Worm (Caenorhabditis elegans) whole organism, L1 larva: Measurements from ENCODE around the gene snap-29.

Experiments
- C04F5.9 ChIP-seq: sonication (generic microtip); optimal IDR thresholded peaks from 2 replicates; lab custom pipeline; 2016; ENCODE audit warnings: missing genetic modification characterization, missing compliant biosample characterization
- C16A3.4 ChIP-seq: fragments of 150-350 bp; optimal IDR thresholded peaks from 2 replicates; lab custom pipeline; 2014; ENCODE audit warnings: missing biosample characterization, missing genetic modification characterization
- F16B12.6 ChIP-seq: fragments of 150-350 bp; optimal IDR thresholded peaks from 2 replicates; lab custom pipeline; 2014; ENCODE audit warnings: missing biosample characterization, missing genetic modification characterization
- Y116A8C.19 ChIP-seq: sonication (generic microtip); optimal IDR thresholded peaks from 2 replicates; lab custom pipeline; 2016; ENCODE audit warnings: missing compliant biosample characterization, missing genetic modification characterization, borderline replicate concordance
- aha-1 ChIP-seq: fragments of 150-350 bp; optimal IDR thresholded peaks from 2 replicates; lab custom pipeline; 2014; ENCODE audit warnings: missing biosample characterization, missing genetic modification characterization
- aly-2 ChIP-seq: fragments of 150-350 bp; optimal IDR thresholded peaks from 2 replicates; lab custom pipeline; 2014; ENCODE audit warnings: missing biosample characterization, missing genetic modification characterization
- blmp-1 ChIP-seq: fragments of 150-350 bp; optimal IDR thresholded peaks from 2 replicates; lab custom pipeline; 2014; ENCODE audit warnings: missing biosample characterization, missing genetic modification characterization
- dpl-1 ChIP-seq, 3 experiments: fragments of 150-350 bp in 2 of 3; sonication (generic microtip) in 1 of 3; optimal IDR thresholded peaks; 2 replicates each; lab custom pipeline; 2014 to 2017; ENCODE audit warnings: missing biosample characterization in 3 of 3, missing genetic modification characterization in 3 of 3, missing genetic modification reagents in 3 of 3
- dsc-1 ChIP-seq: sonication (generic microtip); optimal IDR thresholded peaks from 2 replicates; lab custom pipeline; 2016; ENCODE audit warnings: mild to moderate bottlenecking, missing genetic modification characterization, missing compliant biosample characterization
- efl-1 ChIP-seq, 4 experiments: fragments of 150-350 bp; optimal IDR thresholded peaks in 3 of 4; peaks in 1 of 4; 1 replicate in 1 of 4; 2 replicates in 3 of 4; lab custom pipeline; 2014; ENCODE audit warnings: missing biosample characterization in 2 of 4, missing genetic modification characterization in 2 of 4, missing genetic modification reagents in 2 of 4
- egl-27 ChIP-seq, 2 experiments: fragments of 150-350 bp in 1 of 2; sonication (generic microtip); optimal IDR thresholded peaks; 3 replicates each; lab custom pipeline; 2017 to 2018; ENCODE audit warnings: missing biosample characterization in 2 of 2, missing genetic modification characterization in 2 of 2, missing genetic modification reagents in 2 of 2
- ets-5 ChIP-seq: fragments of 200-800 bp; sonication (Bioruptor generic); IDR thresholded peaks from 2 replicates; pipeline ENCODE4 v1.3.6; 2022; ENCODE audit warnings: missing genetic modification characterization, missing compliant biosample characterization
- fkh-8 ChIP-seq: sonication (generic microtip); optimal IDR thresholded peaks from 2 replicates; lab custom pipeline; 2016; ENCODE audit warnings: mild to moderate bottlenecking, missing genetic modification characterization, missing compliant biosample characterization
- fos-1 ChIP-seq: fragments of 150-350 bp; optimal IDR thresholded peaks from 2 replicates; lab custom pipeline; 2014; ENCODE audit warnings: missing biosample characterization, missing genetic modification characterization
- grh-1 ChIP-seq: fragments of 200-800 bp; sonication (Bioruptor generic); IDR thresholded peaks from 2 replicates; pipeline ENCODE4 v1.3.6; 2022; ENCODE audit warnings: missing genetic modification reagents, missing genetic modification characterization, missing compliant biosample characterization
- hlh-17 ChIP-seq: fragments of 200-800 bp; sonication (Bioruptor generic); optimal IDR thresholded peaks from 2 replicates; lab custom pipeline; 2018; ENCODE audit warnings: missing genetic modification characterization, mild to moderate bottlenecking, missing compliant biosample characterization, moderate library complexity, borderline replicate concordance
- hlh-4 ChIP-seq: sonication (generic microtip); optimal IDR thresholded peaks from 2 replicates; lab custom pipeline; 2016; ENCODE audit warnings: mild to moderate bottlenecking, missing genetic modification characterization, missing compliant biosample characterization
- isw-1 ChIP-seq: fragments of 200-800 bp; sonication (Bioruptor generic); IDR thresholded peaks from 2 replicates; pipeline ENCODE4 v1.3.6; 2022; ENCODE audit warnings: missing genetic modification characterization, missing compliant biosample characterization
- lin-14 ChIP-seq: fragments of 200-800 bp; sonication (Bioruptor generic); optimal IDR thresholded peaks from 2 replicates; lab custom pipeline; 2018; ENCODE audit warnings: mild to moderate bottlenecking, missing genetic modification characterization, moderate library complexity, missing compliant biosample characterization
- lin-35 ChIP-seq, 2 experiments: fragments of 150-350 bp; optimal IDR thresholded peaks; 2 replicates each; lab custom pipeline; 2014; ENCODE audit warnings: missing biosample characterization in 2 of 2, missing genetic modification characterization in 2 of 2, missing genetic modification reagents in 2 of 2
- lir-3 ChIP-seq: sonication (generic microtip); optimal IDR thresholded peaks from 2 replicates; lab custom pipeline; 2016; ENCODE audit warnings: mild to moderate bottlenecking, missing genetic modification characterization, moderate library complexity, missing compliant biosample characterization; ENCODE audit not compliant: poor library complexity
- mdl-1 ChIP-seq, 2 experiments: fragments of 150-350 bp; optimal IDR thresholded peaks; 2 replicates each; lab custom pipeline; 2014 to 2017; ENCODE audit warnings: missing biosample characterization in 2 of 2, missing genetic modification characterization in 2 of 2, inconsistent platforms in 1 of 2
- mef-2 ChIP-seq: fragments of 150-350 bp; optimal IDR thresholded peaks from 2 replicates; lab custom pipeline; 2014; ENCODE audit warnings: missing biosample characterization, missing genetic modification characterization
- mep-1 ChIP-seq: fragments of 150-350 bp; optimal IDR thresholded peaks from 2 replicates; lab custom pipeline; 2014; ENCODE audit warnings: missing biosample characterization, missing genetic modification characterization
- nhr-20 ChIP-seq: sonication (generic microtip); optimal IDR thresholded peaks from 2 replicates; lab custom pipeline; 2016; ENCODE audit warnings: mild to moderate bottlenecking, missing genetic modification characterization, missing compliant biosample characterization
- nhr-47 ChIP-seq: sonication (generic microtip); optimal IDR thresholded peaks from 2 replicates; lab custom pipeline; 2016; ENCODE audit warnings: mild to moderate bottlenecking, missing genetic modification characterization, moderate library complexity, missing compliant biosample characterization
- nhr-71 ChIP-seq: sonication (generic microtip); optimal IDR thresholded peaks from 2 replicates; lab custom pipeline; 2016; ENCODE audit warnings: mild to moderate bottlenecking, missing genetic modification characterization, moderate library complexity, missing compliant biosample characterization
- nhr-77 ChIP-seq: fragments of 150-350 bp; optimal IDR thresholded peaks from 2 replicates; lab custom pipeline; 2014; ENCODE audit warnings: missing biosample characterization, missing genetic modification characterization
- nhr-85 ChIP-seq: sonication (generic microtip); peaks from one replicate; lab custom pipeline; 2016; ENCODE audit warnings: missing genetic modification characterization, inconsistent platforms, missing compliant biosample characterization
- nhr-90 ChIP-seq: sonication (generic microtip); optimal IDR thresholded peaks from 2 replicates; lab custom pipeline; 2016; ENCODE audit warnings: mild to moderate bottlenecking, missing genetic modification characterization, missing compliant biosample characterization; ENCODE audit not compliant: poor library complexity
- pag-3 ChIP-seq: sonication (generic microtip); optimal IDR thresholded peaks from 2 replicates; lab custom pipeline; 2017; ENCODE audit warnings: missing genetic modification characterization, mild to moderate bottlenecking, missing compliant biosample characterization, antibody characterized with exemption, borderline replicate concordance; ENCODE audit not compliant: insufficient read depth
- pax-3 ChIP-seq: fragments of 200-800 bp; sonication (Bioruptor generic); optimal IDR thresholded peaks from 2 replicates; lab custom pipeline; 2018; ENCODE audit warnings: mild to moderate bottlenecking, missing genetic modification characterization, moderate library complexity, missing compliant biosample characterization
- pqm-1 ChIP-seq: sonication (generic microtip); optimal IDR thresholded peaks from 3 replicates; lab custom pipeline; 2017; ENCODE audit warnings: missing biosample characterization, missing genetic modification characterization
- rnt-1 ChIP-seq: sonication (generic microtip); optimal IDR thresholded peaks from 2 replicates; lab custom pipeline; 2016; ENCODE audit warnings: mild to moderate bottlenecking, missing genetic modification characterization, moderate library complexity, missing compliant biosample characterization
- skn-1 ChIP-seq: fragments of 150-350 bp; optimal IDR thresholded peaks from 2 replicates; lab custom pipeline; 2014; ENCODE audit warnings: missing biosample characterization, missing genetic modification characterization
- snu-23 ChIP-seq: sonication (generic microtip); optimal IDR thresholded peaks from 2 replicates; lab custom pipeline; 2016; ENCODE audit warnings: missing genetic modification characterization, missing compliant biosample characterization
- tbx-2 ChIP-seq: sonication (generic microtip); optimal IDR thresholded peaks from 2 replicates; lab custom pipeline; 2016; ENCODE audit warnings: missing genetic modification characterization, missing compliant biosample characterization
- tlp-1 ChIP-seq: fragments of 150-350 bp; optimal IDR thresholded peaks from 2 replicates; lab custom pipeline; 2014; ENCODE audit warnings: missing biosample characterization, missing genetic modification characterization
- unc-130 ChIP-seq: fragments of 150-350 bp; optimal IDR thresholded peaks from 2 replicates; lab custom pipeline; 2017; ENCODE audit warnings: missing biosample characterization, missing genetic modification characterization, inconsistent platforms
- unc-62 ChIP-seq: fragments of 150-350 bp; optimal IDR thresholded peaks from 2 replicates; lab custom pipeline; 2014; ENCODE audit warnings: missing biosample characterization, missing genetic modification reagents, missing genetic modification characterization
- xbp-1 ChIP-seq: sonication (generic microtip); optimal IDR thresholded peaks from 2 replicates; lab custom pipeline; 2016; ENCODE audit warnings: missing genetic modification characterization, missing compliant biosample characterization
- zag-1 ChIP-seq: fragments of 150-350 bp; optimal IDR thresholded peaks from 2 replicates; lab custom pipeline; 2014; ENCODE audit warnings: missing biosample characterization, missing genetic modification characterization
- zip-4 ChIP-seq: fragments of 200-800 bp; sonication (Bioruptor generic); optimal IDR thresholded peaks from 2 replicates; lab custom pipeline; 2018; ENCODE audit warnings: mild to moderate bottlenecking, missing genetic modification characterization, moderate library complexity, missing compliant biosample characterization
- ztf-11 ChIP-seq, 2 experiments: sonication (generic microtip); optimal IDR thresholded peaks; 2 replicates each; lab custom pipeline; 2016 to 2017; ENCODE audit warnings: missing genetic modification characterization in 2 of 2, missing biosample characterization in 1 of 2, missing compliant biosample characterization in 1 of 2
- ztf-4 ChIP-seq: fragments of 150-350 bp; optimal IDR thresholded peaks from 2 replicates; lab custom pipeline; 2014; ENCODE audit warnings: missing biosample characterization, missing genetic modification characterization

snap-29 gene

DNA sequence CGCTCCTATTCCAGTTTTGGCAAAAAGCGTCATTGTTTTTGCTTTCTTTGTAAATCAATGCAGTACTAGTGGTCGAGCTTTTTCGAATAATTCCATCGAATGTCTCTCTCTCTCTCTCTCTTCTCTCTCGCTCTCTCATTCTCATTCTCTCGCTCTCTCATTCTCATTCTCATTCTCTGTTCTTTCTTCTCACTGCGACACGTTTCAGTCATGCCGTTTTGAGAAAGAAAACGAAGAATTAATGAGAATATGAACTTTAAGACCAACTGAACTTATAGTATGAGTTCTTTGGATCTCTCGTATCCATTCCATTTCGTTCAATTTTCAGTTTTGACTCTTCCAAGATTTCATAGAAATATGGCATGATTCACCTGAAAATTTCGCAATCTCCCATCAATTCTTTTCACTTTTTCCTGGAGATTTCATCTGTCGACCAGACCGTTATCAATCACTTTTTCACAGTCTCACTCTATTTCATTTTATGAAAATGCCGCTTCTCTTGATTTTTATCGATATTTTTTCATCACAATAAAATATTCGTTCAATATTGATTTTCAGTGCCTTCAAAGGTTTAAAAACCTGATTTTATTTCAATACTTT, 3.5 kb upstream of the snap-29 start:
- TF ChIP-seq snu-23 (GFP tag; lab: Kevin White, UChicago) (no peak), fkh-8 (tag; lab: Kevin White, UChicago) (peak; percentile 58), efl-1 (optimal IDR thresholded peaks at IDR 0.05; lab: Kevin White, UChicago) (peak in 1 of 2 experiments; percentile 8), efl-1 (GFP tag; optimal IDR thresholded peaks at IDR 0.05 in 1 of 2; lab: Kevin White, UChicago) (no peak), zip-4 (GFP tag; lab: Kevin White, UChicago) (peak; percentile 30), lin-14 (GFP tag; lab: Kevin White, UChicago) (peak; percentile 55), tlp-1 (tag; lab: Kevin White, UChicago) (no peak), pax-3 (tag; lab: Kevin White, UChicago) (peak; percentile 2), dsc-1 (tag; lab: Kevin White, UChicago) (peak; percentile 5), lin-35 (GFP tag; optimal IDR thresholded peaks at IDR 0.05; lab: Kevin White, UChicago) (peak in 1 of 2 experiments; percentile 2), hlh-4 (no peak), nhr-71 (peak; percentile 29), blmp-1 (tag; lab: Kevin White, UChicago) (peak; percentile 84)

DNA sequence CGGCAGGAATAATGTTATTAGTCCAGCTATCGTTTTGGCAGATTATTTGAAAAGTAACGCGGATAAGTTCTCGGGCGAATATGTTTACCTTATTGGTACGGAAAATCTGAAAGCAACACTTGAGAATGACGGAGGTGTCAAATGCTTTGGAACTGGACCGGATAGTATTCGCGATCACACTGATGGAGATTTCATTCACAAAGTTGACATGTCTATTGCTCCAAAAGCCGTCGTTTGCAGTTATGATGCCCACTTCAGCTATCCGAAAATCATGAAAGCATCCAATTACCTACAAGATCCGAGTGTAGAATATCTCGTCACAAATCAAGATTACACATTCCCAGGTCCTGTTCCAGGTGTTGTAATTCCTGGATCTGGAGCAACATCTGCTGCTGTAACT, 2.7 kb upstream of the snap-29 start:
- TF ChIP-seq egl-27 (tag; optimal IDR thresholded peaks at IDR 0.05; lab: Kevin White, UChicago) (no peak), efl-1 (optimal IDR thresholded peaks at IDR 0.05; lab: Kevin White, UChicago) (no peak), efl-1 (GFP tag; optimal IDR thresholded peaks at IDR 0.05 in 1 of 2; lab: Kevin White, UChicago) (peak in 1 of 2 experiments; percentile 37), isw-1 (no peak)

DNA sequence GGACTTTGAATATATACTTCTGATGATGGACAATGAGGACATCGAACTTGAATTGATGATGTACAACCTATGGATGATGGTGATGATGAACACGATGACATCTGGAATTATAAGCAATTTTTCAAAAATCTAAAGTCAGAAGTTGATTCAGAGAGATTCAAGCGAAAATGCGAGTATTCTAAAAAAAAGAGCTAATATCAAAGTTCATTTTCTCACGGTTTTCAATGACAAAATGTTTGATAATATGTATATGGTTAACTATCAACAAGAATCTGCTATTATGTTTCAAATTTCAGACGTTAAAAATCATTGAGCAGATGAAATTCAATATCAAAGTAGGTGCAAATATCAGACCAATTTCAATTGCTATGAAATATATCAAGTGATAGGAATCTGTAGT, 3.9 kb downstream of the snap-29 start, which contains the start of gene K02D10.4:
Gene K02D10.4, minus strand, starts transcription at position 101 of the 400 bp plus-strand sequence.
- TF ChIP-seq hlh-4 (no peak), zag-1 (tag; lab: Kevin White, UChicago) (no peak), aly-2 (no peak), hlh-17 (GFP tag; lab: Kevin White, UChicago) (no peak), Y116A8C.19 (tag; lab: Kevin White, UChicago) (no peak), blmp-1 (tag; lab: Kevin White, UChicago) (no peak), aha-1 (tag; lab: Kevin White, UChicago) (no peak), nhr-47 (tag; lab: Kevin White, UChicago) (no peak), ets-5 (no peak), nhr-77 (tag; lab: Kevin White, UChicago) (no peak), tbx-2 (tag; lab: Kevin White, UChicago) (no peak), egl-27 (tag; optimal IDR thresholded peaks at IDR 0.05; lab: Kevin White, UChicago) (no peak), unc-62 (GFP tag; lab: Kevin White, UChicago) (no peak), C16A3.4 (no peak), ztf-11 (tag; optimal IDR thresholded peaks at IDR 0.05; lab: Kevin White, UChicago) (no peak), pqm-1 (no peak), pag-3 (no peak), unc-130 (no peak)

DNA sequence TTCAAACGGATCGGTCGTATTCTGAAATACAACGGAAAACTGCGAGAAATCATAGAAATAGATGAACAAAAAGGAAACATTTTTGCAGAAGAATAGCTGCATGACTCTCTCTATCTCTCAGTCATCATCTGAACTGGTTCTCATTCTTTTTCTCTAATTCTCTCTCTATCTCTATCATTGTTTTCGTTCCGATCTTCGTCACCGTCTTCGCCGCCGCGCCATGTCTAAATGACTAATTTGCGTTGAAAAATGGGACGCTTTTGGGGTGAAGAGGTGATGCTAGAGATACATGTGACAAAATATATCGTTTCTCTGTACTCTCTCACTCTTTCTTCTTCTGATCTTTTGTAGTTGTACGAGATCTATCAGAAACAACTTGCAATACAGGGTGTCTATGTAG, 4.4 kb downstream of the snap-29 start:
- peak; percentile 55 for TF ChIP-seq nhr-90 (tag; lab: Kevin White, UChicago)
- peak; percentile 27 for TF ChIP-seq lir-3 (tag; lab: Kevin White, UChicago)
- peak; percentile 28 for TF ChIP-seq rnt-1
- peak; percentile 18 for TF ChIP-seq C16A3.4
- no peak for TF ChIP-seq egl-27 (tag; optimal IDR thresholded peaks at IDR 0.05; lab: Kevin White, UChicago)
- TF ChIP-seq grh-1 (GFP tag; lab: Robert Waterston, UW) = peak; percentile 87
- TF ChIP-seq dpl-1 (GFP tag; optimal IDR thresholded peaks at IDR 0.05; lab: Kevin White, UChicago) = peak in 2 of 3 experiments; percentile 33 to 43
- TF ChIP-seq zip-4 (GFP tag; lab: Kevin White, UChicago) = no peak
- peak in 1 of 2 experiments; percentile 84 for TF ChIP-seq mdl-1 (tag; optimal IDR thresholded peaks at IDR 0.05; lab: Kevin White, UChicago)
- TF ChIP-seq xbp-1 = peak; percentile 15
- TF ChIP-seq ztf-4 (tag; lab: Kevin White, UChicago) = peak; percentile 15
- TF ChIP-seq blmp-1 (tag; lab: Kevin White, UChicago) = peak; percentile 81
- TF ChIP-seq mep-1 = peak; percentile 47
- TF ChIP-seq fos-1 = peak; percentile 8
- peak; percentile 21 for TF ChIP-seq skn-1
- no peak for TF ChIP-seq C04F5.9 (tag; lab: Kevin White, UChicago)
- TF ChIP-seq mef-2 (tag; lab: Kevin White, UChicago) = no peak
- peak; percentile 89 for TF ChIP-seq lin-14 (GFP tag; lab: Kevin White, UChicago)
- TF ChIP-seq fkh-8 (tag; lab: Kevin White, UChicago) = no peak
- TF ChIP-seq nhr-85 (tag; lab: Kevin White, UChicago) = peak; percentile 97
- peak; percentile 81 for TF ChIP-seq nhr-71
- TF ChIP-seq nhr-20 (tag; lab: Kevin White, UChicago) = peak; percentile 87
- no peak for TF ChIP-seq F16B12.6 (tag; lab: Kevin White, UChicago)
